Fruit fly (Drosophila melanogaster): ENCODE data around the gene Ets65A.

Ets65A gene

dm6 chr3L:6082561-6082960, 14.9 kb upstream of the Ets65A start, which contains the start of gene CG13293 (continued):
- TF ChIP-seq CG32772 (GFP tag; IDR thresholded peaks at IDR 0.05), result no peak
- no peak for TF ChIP-seq fru (optimal IDR thresholded peaks at IDR 0.05)
- no peak for TF ChIP-seq mirr (GFP tag; optimal IDR thresholded peaks at IDR 0.05)
- peak; percentile 39 to 87 for TF ChIP-seq crp (GFP tag; optimal IDR thresholded peaks at IDR 0.05)
- no peak for TF ChIP-seq az2 (GFP tag; optimal IDR thresholded peaks at IDR 0.05)
- TF ChIP-seq dysf (GFP tag; IDR thresholded peaks at IDR 0.05), result no peak
- TF ChIP-seq nau (GFP tag; optimal IDR thresholded peaks at IDR 0.05), result no peak
- no peak for TF ChIP-seq nom (GFP tag; optimal IDR thresholded peaks at IDR 0.05)
- TF ChIP-seq CG10147 (GFP tag; optimal IDR thresholded peaks at IDR 0.05), result no peak
- TF ChIP-seq CG7556 (GFP tag; optimal IDR thresholded peaks at IDR 0.05), result no peak
- TF ChIP-seq row (GFP tag; IDR thresholded peaks at IDR 0.05), result peak; percentile 61; the same call in 2 of the 3 replicates
- no peak for TF ChIP-seq Hmx (GFP tag; optimal IDR thresholded peaks at IDR 0.05)
- TF ChIP-seq Nf-YC (tag; optimal IDR thresholded peaks at IDR 0.05), result no peak
- no peak for TF ChIP-seq CG11560 (tag; IDR thresholded peaks at IDR 0.05)
- peak; percentile 17 for TF ChIP-seq Fer1 (GFP tag; optimal IDR thresholded peaks at IDR 0.05)
- TF ChIP-seq CG6654 (GFP tag; optimal IDR thresholded peaks at IDR 0.05), result no peak
- TF ChIP-seq CG18262 (tag; optimal IDR thresholded peaks at IDR 0.05), result no peak
- no peak for TF ChIP-seq CG17568 (GFP tag; optimal IDR thresholded peaks at IDR 0.05)
- TF ChIP-seq Atf3 (GFP tag; optimal IDR thresholded peaks at IDR 0.05), result no peak
- TF ChIP-seq Dp (GFP tag; optimal IDR thresholded peaks at IDR 0.05), result no peak
- no peak for TF ChIP-seq CG15073 (GFP tag; optimal IDR thresholded peaks at IDR 0.05)
- no peak for TF ChIP-seq CG34376 (GFP tag; optimal IDR thresholded peaks at IDR 0.05)
- no peak for TF ChIP-seq CG17186 (GFP tag; optimal IDR thresholded peaks at IDR 0.05)
- TF ChIP-seq CG7745 (tag; optimal IDR thresholded peaks at IDR 0.05), result no peak
- no peak for TF ChIP-seq ash1 (GFP tag; optimal IDR thresholded peaks at IDR 0.05)
- no peak for TF ChIP-seq Eip74EF (GFP tag; optimal IDR thresholded peaks at IDR 0.05)
- no peak for TF ChIP-seq lmd (GFP tag; IDR thresholded peaks at IDR 0.05)
- no peak for TF ChIP-seq HmgZ (tag; optimal IDR thresholded peaks at IDR 0.05)
- no peak for TF ChIP-seq lbe (GFP tag; optimal IDR thresholded peaks at IDR 0.05)
- TF ChIP-seq Doc2 (GFP tag; IDR thresholded peaks at IDR 0.05), result no peak
- TF ChIP-seq CG2202 (tag; optimal IDR thresholded peaks at IDR 0.05), result no peak
- no peak for TF ChIP-seq Usf (GFP tag; optimal IDR thresholded peaks at IDR 0.05)
- TF ChIP-seq H2.0 (GFP tag; IDR thresholded peaks at IDR 0.05), result no peak
- TF ChIP-seq CG12659 (GFP tag; optimal IDR thresholded peaks at IDR 0.05), result peak; percentile 20
- no peak for TF ChIP-seq CG43689 (GFP tag; IDR thresholded peaks at IDR 0.05)
- no peak for TF ChIP-seq hth (optimal IDR thresholded peaks at IDR 0.05)
- 0 out of 3 replicates have a peak, but pooled peaks have one; percentile 8 for TF ChIP-seq CG11093 (GFP tag; IDR thresholded peaks at IDR 0.05)
- TF ChIP-seq B-H1 (GFP tag; IDR thresholded peaks at IDR 0.05), result no peak
- no peak for TF ChIP-seq esg (GFP tag; conservative IDR thresholded peaks at IDR 0.05)
- no peak for TF ChIP-seq Fer2 (tag; optimal IDR thresholded peaks at IDR 0.05)
- 0 out of 2 replicates have a peak, but pooled peaks have one; percentile 21 for TF ChIP-seq NFAT (GFP tag; IDR thresholded peaks at IDR 0.05)
- TF ChIP-seq CG14441 (GFP tag; IDR thresholded peaks at IDR 0.05), result no peak
- TF ChIP-seq stwl (tag; optimal IDR thresholded peaks at IDR 0.05), result peak; percentile 28
- TF ChIP-seq CG8359 (GFP tag; optimal IDR thresholded peaks at IDR 0.05; ENCODE audit: borderline replicate concordance), result no peak
- no peak for TF ChIP-seq oc (tag; optimal IDR thresholded peaks at IDR 0.05)
- TF ChIP-seq Mad (GFP tag; optimal IDR thresholded peaks at IDR 0.05), result no peak
- no peak for TF ChIP-seq sens-2 (GFP tag; IDR thresholded peaks at IDR 0.05)
- TF ChIP-seq E2f1 (GFP tag; IDR thresholded peaks at IDR 0.05), result no peak
- 0 out of 2 replicates have a peak, but pooled peaks have one; percentile 11 for TF ChIP-seq amos (GFP tag; IDR thresholded peaks at IDR 0.05; ENCODE audit: partially characterized antibody)
- TF ChIP-seq Hr51 (GFP tag; optimal IDR thresholded peaks at IDR 0.05), result no peak
- TF ChIP-seq CG10321 (GFP tag; IDR thresholded peaks at IDR 0.05), result no peak
